Worm (Caenorhabditis elegans): ENCODE data around the gene mrg-1.

mrg-1 gene

ce11 chrIII:12838913-12839366 is 35.5 kb downstream of the mrg-1 start, which contains the start of gene Y37D8A.4 (continued):
- TF ChIP-seq lin-39 (tag; optimal IDR thresholded peaks at IDR 0.05) = no peak
- peak in 1 of 2 experiments; percentile 32 for TF ChIP-seq lsy-2 (tag; optimal IDR thresholded peaks at IDR 0.05)
- no peak for TF ChIP-seq aha-1 (tag)
- TF ChIP-seq dmd-6 (GFP tag; IDR thresholded peaks at IDR 0.05) = peak; percentile 87
- no peak for TF ChIP-seq madf-5 (GFP tag; IDR thresholded peaks at IDR 0.05)
- TF ChIP-seq lin-13 (GFP tag; optimal IDR thresholded peaks at IDR 0.05) = no peak
- TF ChIP-seq zfp-3 (GFP tag; conservative IDR thresholded peaks at IDR 0.05) = no peak
- no peak for TF ChIP-seq Y75B8A.6 (GFP tag; IDR thresholded peaks at IDR 0.05)
- no peak for TF ChIP-seq F44E2.7 (GFP tag; IDR thresholded peaks at IDR 0.05)
- peak; percentile 39; the same call in 1 of the 2 replicates for TF ChIP-seq hmg-1.1 (GFP tag; IDR thresholded peaks at IDR 0.05)
- no peak for TF ChIP-seq ceh-32 (tag; optimal IDR thresholded peaks at IDR 0.05; ENCODE audit: poor library complexity)
- TF ChIP-seq hlh-11 (tag; optimal IDR thresholded peaks at IDR 0.05) = peak; percentile 91
- TF ChIP-seq mdl-1 (tag; optimal IDR thresholded peaks at IDR 0.05) = peak; percentile 86 to 92
- TF ChIP-seq aly-2 (tag; optimal IDR thresholded peaks at IDR 0.05) = no peak
- no peak for TF ChIP-seq Y105C5A.15 (GFP tag; IDR thresholded peaks at IDR 0.05)
- no peak for TF ChIP-seq ztf-7 (tag; optimal IDR thresholded peaks at IDR 0.05)
- peak; percentile 29 for TF ChIP-seq mes-2 (tag; optimal IDR thresholded peaks at IDR 0.05; ENCODE audit: poor library complexity, severe bottlenecking)
- no peak for TF ChIP-seq attf-4 (tag; optimal IDR thresholded peaks at IDR 0.05)
- TF ChIP-seq ceh-20 (GFP tag; IDR thresholded peaks at IDR 0.05) = no peak
- no peak for TF ChIP-seq ceh-82 (tag; optimal IDR thresholded peaks at IDR 0.05)
- TF ChIP-seq daf-16 (GFP tag; optimal IDR thresholded peaks at IDR 0.05) = no peak
- TF ChIP-seq daf-16 (tag; optimal IDR thresholded peaks at IDR 0.05) = peak; percentile 45
- peak; percentile 47 for TF ChIP-seq mep-1 (tag; optimal IDR thresholded peaks at IDR 0.05)
- no peak for TF ChIP-seq cey-2 (tag; optimal IDR thresholded peaks at IDR 0.05; ENCODE audit: borderline replicate concordance, insufficient read depth)
- peak; percentile 49; the same call in 1 of the 2 replicates for TF ChIP-seq pha-4 (GFP tag; IDR thresholded peaks at IDR 0.05)
- no peak for TF ChIP-seq pha-4 (tag; optimal IDR thresholded peaks at IDR 0.05)
- TF ChIP-seq nhr-28 (tag; optimal IDR thresholded peaks at IDR 0.05) = peak; percentile 75

ce11 chrIII:12838299-12838698 is 36.2 kb downstream of the mrg-1 start:
- TF ChIP-seq ZK546.5 (tag; optimal IDR thresholded peaks at IDR 0.05) (no peak), mes-2 (tag; optimal IDR thresholded peaks at IDR 0.05; ENCODE audit: poor library complexity, severe bottlenecking) (peak; percentile 7)

ce11 chrIII:12836742-12837285 is 37.6 kb downstream of the mrg-1 start:
- TF ChIP-seq ceh-44 (GFP tag; IDR thresholded peaks at IDR 0.05) (no peak), tra-1 (GFP tag; IDR thresholded peaks at IDR 0.05) (no peak), nhr-28 (tag; optimal IDR thresholded peaks at IDR 0.05) (no peak), nhr-48 (tag; optimal IDR thresholded peaks at IDR 0.05) (no peak)

ce11 chrIII:12833079-12833478 is 41.4 kb downstream of the mrg-1 start:
- TF ChIP-seq hlh-11 (tag; optimal IDR thresholded peaks at IDR 0.05) = peak; percentile 53
- TF ChIP-seq madf-9 (GFP tag; conservative IDR thresholded peaks at IDR 0.05) = no peak
- TF ChIP-seq nhr-28 (tag; optimal IDR thresholded peaks at IDR 0.05) = peak; percentile 62
- peak; percentile 66 for TF ChIP-seq dve-1 (tag; optimal IDR thresholded peaks at IDR 0.05; ENCODE audit: insufficient read depth)
- no peak for TF ChIP-seq daf-8 (GFP tag; IDR thresholded peaks at IDR 0.05)
- peak; percentile 83 for TF ChIP-seq dmd-6 (GFP tag; IDR thresholded peaks at IDR 0.05)
- no peak for TF ChIP-seq mdt-29 (GFP tag; IDR thresholded peaks at IDR 0.05)
- peak; percentile 7 for TF ChIP-seq hlh-30 (tag; optimal IDR thresholded peaks at IDR 0.05; ENCODE audit: insufficient read depth)
- 0 out of 2 replicates have a peak, but pooled peaks have one; percentile 17 for TF ChIP-seq nhr-42 (GFP tag; IDR thresholded peaks at IDR 0.05)
- peak; percentile 5 for TF ChIP-seq mes-2 (tag; optimal IDR thresholded peaks at IDR 0.05; ENCODE audit: poor library complexity, severe bottlenecking)
- TF ChIP-seq Y48G9A.11 (GFP tag; IDR thresholded peaks at IDR 0.05) = no peak
